Worm (Caenorhabditis elegans): Measurements from ENCODE around the gene map-2.
A peak's percentile ranks its signal among the peaks of the same experiment; 100 is the strongest.
"Not testable (repeated sequence)": the region's sequence is repeated elsewhere in the genome, so short reads cannot be mapped to it uniquely, and the experiment has no call there.

map-2 gene

ce11 chrIV:16818551-16818950 is 36.1 kb downstream of the map-2 start:
- TF ChIP-seq F26F4.8 (GFP tag; conservative IDR thresholded peaks at IDR 0.05) (0 out of 2 replicates have a peak, but pooled peaks have one; percentile 46), madf-5 (GFP tag; IDR thresholded peaks at IDR 0.05) (peak in 1 of 2 experiments; percentile 63; a peak in 1 of 4 replicates), snpc-1.2 (GFP tag; IDR thresholded peaks at IDR 0.05) (peak; percentile 97)

ce11 chrIV:16813825-16814224 is 40.9 kb downstream of the map-2 start, which contains the start of gene Y116A8A.2:
Y116A8A.2 (minus strand) TSS chrIV:16813925.
- TF ChIP-seq egl-43 (GFP tag; IDR thresholded peaks at IDR 0.05) (no peak), dmd-9 (GFP tag; IDR thresholded peaks at IDR 0.05) (no peak), lir-3 (tag; optimal IDR thresholded peaks at IDR 0.05) (no peak), lsy-2 (tag; optimal IDR thresholded peaks at IDR 0.05) (no peak), sdz-12 (GFP tag; optimal IDR thresholded peaks at IDR 0.05) (no peak), ceh-44 (GFP tag; IDR thresholded peaks at IDR 0.05) (no peak), spr-1 (tag; optimal IDR thresholded peaks at IDR 0.05) (no peak), ZK546.5 (tag; optimal IDR thresholded peaks at IDR 0.05) (no peak), php-3 (GFP tag; IDR thresholded peaks at IDR 0.05) (no peak), lim-7 (GFP tag; IDR thresholded peaks at IDR 0.05) (no peak), pqm-1 (tag; optimal IDR thresholded peaks at IDR 0.05) (no peak), ceh-82 (tag; optimal IDR thresholded peaks at IDR 0.05) (no peak), dve-1 (tag; optimal IDR thresholded peaks at IDR 0.05; ENCODE audit: insufficient read depth) (no peak), ctbp-1 (GFP tag; IDR thresholded peaks at IDR 0.05) (no peak)

DNA sequence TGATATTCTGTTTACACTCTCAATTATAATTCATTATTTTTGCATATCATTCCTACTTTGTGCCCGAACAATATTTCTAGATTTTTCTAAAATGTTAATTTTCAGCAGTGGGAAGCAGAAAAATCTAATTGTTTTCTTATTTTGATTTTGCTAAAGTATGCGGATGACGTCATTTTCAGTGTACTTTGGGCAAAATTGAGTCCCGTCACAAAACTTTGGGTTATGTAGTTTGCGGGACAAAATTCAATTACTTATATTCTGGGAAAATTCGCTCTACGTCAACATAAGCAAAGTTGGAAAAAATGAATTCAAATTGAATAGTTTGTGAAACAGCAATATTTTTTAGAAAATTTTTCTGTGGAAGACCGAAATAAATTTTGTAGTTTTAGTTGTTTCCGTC is 42.6 kb downstream of the map-2 start:
- TF ChIP-seq mdt-29 (GFP tag; IDR thresholded peaks at IDR 0.05) (no peak), ces-1 (GFP tag; optimal IDR thresholded peaks at IDR 0.05) (peak; percentile 82), fkh-10 (GFP tag; optimal IDR thresholded peaks at IDR 0.05) (no peak)

ce11 chrIV:16808586-16808985 is 46.1 kb downstream of the map-2 start:
- TF ChIP-seq pha-4 (GFP tag; IDR thresholded peaks at IDR 0.05) = 0 out of 2 replicates have a peak, but pooled peaks have one; percentile 12
- not testable (repeated sequence) for TF ChIP-seq pha-4 (tag; optimal IDR thresholded peaks at IDR 0.05)
- peak; percentile 98 for TF ChIP-seq snpc-1.2 (GFP tag; IDR thresholded peaks at IDR 0.05)
- peak; percentile 30 for TF ChIP-seq aha-1 (tag)

ce11 chrIV:16806352-16806751 is 48.3 kb downstream of the map-2 start, which contains the start of gene clec-193:
clec-193 (minus strand) TSS chrIV:16806452.
- no peak for TF ChIP-seq Y48G9A.11 (GFP tag; IDR thresholded peaks at IDR 0.05)
- no peak for TF ChIP-seq mdl-1 (tag; optimal IDR thresholded peaks at IDR 0.05)
- TF ChIP-seq madf-5 (GFP tag; IDR thresholded peaks at IDR 0.05) = no peak
- no peak for TF ChIP-seq snpc-4 (tag; optimal IDR thresholded peaks at IDR 0.05)
- peak in 1 of 2 experiments; percentile 32 for TF ChIP-seq unc-62 (GFP tag; optimal IDR thresholded peaks at IDR 0.05 in 1 of 2)
- no peak for TF ChIP-seq unc-62 (tag; optimal IDR thresholded peaks at IDR 0.05)
- TF ChIP-seq cey-2 (tag; optimal IDR thresholded peaks at IDR 0.05; ENCODE audit: borderline replicate concordance, insufficient read depth) = no peak
- no peak for TF ChIP-seq skn-1 (tag; optimal IDR thresholded peaks at IDR 0.05)
